Fruit fly (Drosophila melanogaster) whole organism, prepupa: Measurements from ENCODE around the gene Calx.

Experiments
- dsx ChIP-seq: fragments of 200-800 bp; optimal IDR thresholded peaks from 3 replicates; lab custom pipeline; 2019; ENCODE audit warnings: missing biosample characterization, mild to moderate bottlenecking, missing genetic modification characterization, moderate library complexity; ENCODE audit not compliant: poor library complexity, severe bottlenecking
- eg ChIP-seq: fragments of 200-800 bp; sonication (Bioruptor generic); IDR thresholded peaks from 3 replicates; pipeline ENCODE4 v1.3.6; 2022; ENCODE audit warnings: missing biosample characterization, missing genetic modification characterization

DNA sequence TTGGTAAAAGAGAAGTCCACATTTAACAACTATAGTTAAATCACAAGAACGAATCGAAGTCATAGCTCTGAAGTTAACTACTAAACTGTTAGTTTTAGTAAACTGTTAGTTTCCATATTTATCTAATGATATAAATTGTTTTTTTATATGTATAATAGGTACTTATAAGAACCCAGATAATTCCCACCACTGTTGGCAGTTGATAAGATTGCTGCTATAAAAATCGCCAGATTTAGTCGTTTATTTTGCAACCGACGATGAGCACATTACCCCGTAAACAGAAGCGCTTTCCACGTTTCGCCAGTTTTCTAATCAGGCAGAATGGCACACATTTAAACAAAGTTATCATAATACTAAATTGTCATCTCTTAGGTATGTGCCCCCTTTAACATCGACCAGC is 41.1 kb downstream of the Calx start:
- TF ChIP-seq dsx (no peak), eg (GFP tag; lab: Robert Waterston, UW) (no peak)
